Fruit fly (Drosophila melanogaster) S2 (cell line): ENCODE data around the gene CG17124.

Experiments used
- CG8478 ChIP-seq: fragments of >200 bp; optimal IDR thresholded peaks from 2 replicates; lab custom pipeline; 2018
- CTCF ChIP-seq, 2 experiments: fragments of >200 bp; optimal IDR thresholded peaks; 2 replicates each; lab custom pipeline; 2018

DNA sequence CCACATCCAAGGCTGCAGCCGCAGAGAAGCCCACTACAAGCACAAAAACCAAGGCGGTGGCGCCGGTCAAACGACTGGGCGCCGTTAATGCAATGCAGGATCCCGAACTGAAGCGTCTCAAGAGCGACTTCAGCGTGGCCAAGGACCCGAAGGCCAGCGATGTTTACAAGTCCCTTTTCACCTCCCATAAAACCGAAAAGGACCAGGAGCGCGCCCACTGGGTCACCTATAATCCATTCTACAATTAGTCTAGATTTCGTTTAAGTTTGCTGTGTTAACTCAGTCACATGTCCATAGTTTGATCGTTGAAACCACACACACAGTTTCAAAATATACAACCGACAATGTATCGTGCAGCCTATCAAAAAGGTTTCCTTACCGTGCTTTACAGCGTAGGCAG lies 26.2 kb downstream of the CG17124 start, which contains the start of gene CG17118:
- no peak for TF ChIP-seq CG8478
- no peak for TF ChIP-seq CTCF (optimal IDR thresholded peaks at IDR 0.05; lab: Kevin White, UChicago)
